Worm (Caenorhabditis elegans) whole organism, L4/young adult: ENCODE results near the gene F47G9.4.

Source experiments
- dao-5 ChIP-seq: sonication (generic microtip); optimal IDR thresholded peaks from 2 replicates; lab custom pipeline; 2016; ENCODE audit warnings: missing genotype, missing genetic modification characterization, moderate library complexity, missing compliant biosample characterization
- him-1 ChIP-seq: sonication (generic microtip); optimal IDR thresholded peaks from 2 replicates; lab custom pipeline; 2016; ENCODE audit warnings: missing genotype, missing genetic modification reagents, missing genetic modification characterization, missing compliant biosample characterization

ce11 chrV:11344112-11344511, 22.5 kb upstream of the F47G9.4 start:
- TF ChIP-seq dao-5 = no peak
- TF ChIP-seq him-1 (tag; lab: Kevin White, UChicago) = no peak
